Fruit fly (Drosophila melanogaster) whole organism, embryonic: Measurements from ENCODE around the gene CG31121.
A peak's percentile ranks its signal among the peaks of the same experiment; 100 is the strongest.

Experiments
- Abd-B ChIP-seq: fragments of 200-800 bp; sonication (Bioruptor generic); optimal IDR thresholded peaks from 2 replicates; lab custom pipeline; 2018; ENCODE audit warnings: missing biosample characterization, mild to moderate bottlenecking, missing genetic modification characterization, moderate library complexity
- Antp ChIP-seq: fragments of 200-800 bp; sonication (Bioruptor generic); optimal IDR thresholded peaks from 3 replicates; lab custom pipeline; 2016; ENCODE audit warnings: missing biosample characterization, missing genetic modification characterization
- B-H2 ChIP-seq: fragments of 200-800 bp; sonication (Bioruptor generic); optimal IDR thresholded peaks from 2 replicates; lab custom pipeline; 2018; ENCODE audit warnings: missing biosample characterization, mild to moderate bottlenecking, missing genetic modification characterization
- CG10267 ChIP-seq: fragments of 200-800 bp; sonication (Bioruptor generic); optimal IDR thresholded peaks from 2 replicates; lab custom pipeline; 2018; ENCODE audit warnings: missing biosample characterization, mild to moderate bottlenecking, missing genetic modification characterization, moderate library complexity
- CG10321 ChIP-seq: fragments of 200-800 bp; sonication (Bioruptor generic); IDR thresholded peaks from 2 replicates; pipeline ENCODE4 v1.3.6; 2022; ENCODE audit warnings: missing biosample characterization, missing genetic modification characterization
- CG11560 ChIP-seq: fragments of 200-800 bp; sonication (Bioruptor generic); IDR thresholded peaks from 3 replicates; pipeline ENCODE4 v1.3.6; 2022; ENCODE audit warnings: missing biosample characterization, missing genetic modification characterization
- CG12071 ChIP-seq: fragments of 200-800 bp; sonication (Bioruptor generic); optimal IDR thresholded peaks from 3 replicates; lab custom pipeline; 2018; ENCODE audit warnings: missing biosample characterization, mild to moderate bottlenecking, missing genetic modification characterization
- CG12236 ChIP-seq: fragments of 200-800 bp; sonication (Bioruptor generic); optimal IDR thresholded peaks from 2 replicates; lab custom pipeline; 2016; ENCODE audit warnings: missing biosample characterization, missing genetic modification characterization
- CG14050 ChIP-seq: fragments of 200-800 bp; sonication (Bioruptor generic); IDR thresholded peaks from 3 replicates; pipeline ENCODE4 v1.3.6; 2022; ENCODE audit warnings: missing biosample characterization, missing genetic modification characterization
- CG14667 ChIP-seq: fragments of 200-800 bp; sonication (Bioruptor generic); IDR thresholded peaks from 2 replicates; pipeline ENCODE4 v1.3.6; 2022; ENCODE audit warnings: missing biosample characterization, missing genetic modification characterization
- CG15269 ChIP-seq: fragments of 200-800 bp; sonication (Bioruptor generic); optimal IDR thresholded peaks from 2 replicates; lab custom pipeline; 2018; ENCODE audit warnings: missing biosample characterization, mild to moderate bottlenecking, missing genetic modification characterization, moderate library complexity
- CG17359 ChIP-seq: fragments of 200-800 bp; sonication (Bioruptor generic); optimal IDR thresholded peaks from 3 replicates; lab custom pipeline; 2018; ENCODE audit warnings: missing biosample characterization, mild to moderate bottlenecking, missing genetic modification characterization, moderate library complexity
- CG17361 ChIP-seq: fragments of 200-800 bp; sonication (Bioruptor generic); IDR thresholded peaks from 3 replicates; pipeline ENCODE4 v1.3.6; 2022; ENCODE audit warnings: missing biosample characterization, missing genetic modification characterization
- CG17612 ChIP-seq: fragments of 200-800 bp; sonication (Bioruptor generic); IDR thresholded peaks from 2 replicates; pipeline ENCODE4 v1.3.6; 2022; ENCODE audit warnings: missing biosample characterization, missing genetic modification characterization
- CG18476 ChIP-seq: fragments of 200-800 bp; sonication (Bioruptor generic); optimal IDR thresholded peaks from 2 replicates; lab custom pipeline; 2016; ENCODE audit warnings: missing biosample characterization, mild to moderate bottlenecking, missing genetic modification characterization
- CG2889 ChIP-seq: fragments of 200-800 bp; sonication (Bioruptor generic); IDR thresholded peaks from 3 replicates; pipeline ENCODE4 v1.3.6; 2022; ENCODE audit warnings: missing biosample characterization, missing genetic modification characterization
- CG3065 ChIP-seq: fragments of 200-800 bp; sonication (Bioruptor generic); optimal IDR thresholded peaks from 2 replicates; lab custom pipeline; 2016; ENCODE audit warnings: missing biosample characterization, missing genetic modification characterization
- CG3407 ChIP-seq: fragments of 200-800 bp; sonication (Bioruptor generic); optimal IDR thresholded peaks from 2 replicates; lab custom pipeline; 2018; ENCODE audit warnings: missing biosample characterization, mild to moderate bottlenecking, missing genetic modification characterization
- CG4854 ChIP-seq: fragments of 200-800 bp; sonication (Bioruptor generic); optimal IDR thresholded peaks from 2 replicates; lab custom pipeline; 2016; ENCODE audit warnings: missing biosample characterization, missing genetic modification characterization, inconsistent platforms
- CG6272 ChIP-seq: fragments of 200-800 bp; sonication (Bioruptor generic); IDR thresholded peaks from 2 replicates; pipeline ENCODE4 v1.3.6; 2022; ENCODE audit warnings: missing biosample characterization, missing genetic modification characterization
- CG7372 ChIP-seq: fragments of 200-800 bp; sonication (Bioruptor generic); IDR thresholded peaks from 2 replicates; pipeline ENCODE4 v1.3.6; 2022; ENCODE audit warnings: missing biosample characterization, missing genetic modification characterization
- CG8359 ChIP-seq: fragments of 200-800 bp; sonication (Bioruptor generic); optimal IDR thresholded peaks from 2 replicates; lab custom pipeline; 2017; ENCODE audit warnings: missing biosample characterization, mild to moderate bottlenecking, missing genetic modification characterization, borderline replicate concordance
- CG9876 ChIP-seq: fragments of 200-800 bp; sonication (Bioruptor generic); optimal IDR thresholded peaks from 2 replicates; lab custom pipeline; 2016; ENCODE audit warnings: missing biosample characterization, missing genetic modification characterization
- CHES-1-like ChIP-seq: fragments of 200-800 bp; sonication (Bioruptor generic); optimal IDR thresholded peaks from 2 replicates; lab custom pipeline; 2016; ENCODE audit warnings: missing biosample characterization, missing genetic modification characterization
- Chrac-16 ChIP-seq: fragments of 200-800 bp; sonication (Bioruptor generic); optimal IDR thresholded peaks from 3 replicates; lab custom pipeline; 2016; ENCODE audit warnings: missing biosample characterization, missing genetic modification characterization
- Deaf1 ChIP-seq: fragments of 200-800 bp; optimal IDR thresholded peaks from 3 replicates; lab custom pipeline; 2019; ENCODE audit warnings: missing biosample characterization, mild to moderate bottlenecking, missing genetic modification characterization, moderate library complexity
- Dll ChIP-seq: fragments of 200-800 bp; sonication (Bioruptor generic); IDR thresholded peaks from 4 replicates; pipeline ENCODE4 v1.3.6; 2022; ENCODE audit warnings: missing biosample characterization, missing genetic modification characterization; ENCODE audit not compliant: partially characterized antibody
- Ets65A ChIP-seq: fragments of 200-800 bp; sonication (Bioruptor generic); peaks from one replicate; lab custom pipeline; 2016; ENCODE audit warnings: missing biosample characterization, missing genetic modification characterization
- Fer3 ChIP-seq: fragments of 200-800 bp; sonication (Bioruptor generic); optimal IDR thresholded peaks from 2 replicates; lab custom pipeline; 2018; ENCODE audit warnings: missing biosample characterization, mild to moderate bottlenecking, missing genetic modification characterization, moderate library complexity
- HmgD ChIP-seq: fragments of 200-800 bp; sonication (Bioruptor generic); optimal IDR thresholded peaks from 3 replicates; lab custom pipeline; 2016; ENCODE audit warnings: missing biosample characterization, missing genetic modification characterization
- Med ChIP-seq: fragments of 200-800 bp; sonication (Bioruptor generic); peaks from one replicate; lab custom pipeline; 2016; ENCODE audit warnings: missing biosample characterization, missing genetic modification characterization, mild to moderate bottlenecking, inconsistent platforms, moderate library complexity
- NC2α ChIP-seq: fragments of 200-800 bp; sonication (Bioruptor generic); optimal IDR thresholded peaks from 2 replicates; lab custom pipeline; 2016; ENCODE audit warnings: missing biosample characterization, missing genetic modification characterization
- Pdp1 ChIP-seq, 2 experiments: fragments of 200-800 bp; sonication (Bioruptor generic); optimal IDR thresholded peaks; 3 replicates each; lab custom pipeline; 2016; ENCODE audit warnings: missing biosample characterization in 2 of 2, missing genetic modification characterization in 2 of 2, mild to moderate bottlenecking in 1 of 2, moderate library complexity in 1 of 2
- Ptx1 ChIP-seq: fragments of 200-800 bp; sonication (Bioruptor generic); IDR thresholded peaks from 2 replicates; pipeline ENCODE4 v1.3.6; 2022; ENCODE audit warnings: missing biosample characterization, missing genetic modification characterization
- Sox100B ChIP-seq: fragments of 200-800 bp; sonication (Bioruptor generic); optimal IDR thresholded peaks from 3 replicates; lab custom pipeline; 2018; ENCODE audit warnings: missing biosample characterization, mild to moderate bottlenecking, missing genetic modification characterization
- Ssrp ChIP-seq: fragments of 200-800 bp; sonication (Bioruptor generic); optimal IDR thresholded peaks from 2 replicates; lab custom pipeline; 2018; ENCODE audit warnings: missing biosample characterization, mild to moderate bottlenecking, missing genetic modification characterization, moderate library complexity
- Xrp1 ChIP-seq: fragments of 200-800 bp; sonication (Bioruptor generic); IDR thresholded peaks from 2 replicates; pipeline ENCODE4 v1.3.6; 2022; ENCODE audit warnings: missing biosample characterization, missing genetic modification characterization
- ab ChIP-seq: fragments of 200-800 bp; sonication (Bioruptor generic); optimal IDR thresholded peaks from 2 replicates; lab custom pipeline; 2016; ENCODE audit warnings: missing biosample characterization, missing genetic modification characterization
- aop ChIP-seq: fragments of 200-800 bp; sonication (Bioruptor generic); IDR thresholded peaks from 2 replicates; pipeline ENCODE4 v1.3.6; 2022; ENCODE audit warnings: missing biosample characterization, missing genetic modification characterization
- caup ChIP-seq: fragments of 200-800 bp; sonication (Bioruptor generic); optimal IDR thresholded peaks from 3 replicates; lab custom pipeline; 2017; ENCODE audit warnings: missing biosample characterization, mild to moderate bottlenecking, missing genetic modification characterization, moderate library complexity; ENCODE audit not compliant: severe bottlenecking
- eyg ChIP-seq: fragments of 200-800 bp; sonication (Bioruptor generic); optimal IDR thresholded peaks from 3 replicates; lab custom pipeline; 2016; ENCODE audit warnings: missing biosample characterization, missing genetic modification characterization
- fd64A ChIP-seq: fragments of 200-800 bp; sonication (Bioruptor generic); optimal IDR thresholded peaks from 3 replicates; lab custom pipeline; 2018; ENCODE audit warnings: missing biosample characterization, mild to moderate bottlenecking, missing genetic modification characterization
- klu ChIP-seq: fragments of 200-800 bp; sonication (Bioruptor generic); IDR thresholded peaks from 2 replicates; pipeline ENCODE4 v1.3.6; 2022; ENCODE audit warnings: missing biosample characterization, missing genetic modification characterization
- odd ChIP-seq: fragments of 200-800 bp; sonication (Bioruptor generic); optimal IDR thresholded peaks from 2 replicates; lab custom pipeline; 2017; ENCODE audit warnings: missing biosample characterization, mild to moderate bottlenecking, missing genetic modification characterization
- psq ChIP-seq: fragments of 200-800 bp; sonication (Bioruptor generic); optimal IDR thresholded peaks from 2 replicates; lab custom pipeline; 2017; ENCODE audit warnings: missing biosample characterization, missing genetic modification characterization
- repo ChIP-seq: fragments of 200-800 bp; sonication (Bioruptor generic); optimal IDR thresholded peaks from 2 replicates; lab custom pipeline; 2016; ENCODE audit warnings: missing biosample characterization, missing genetic modification characterization
- sens ChIP-seq: fragments of 200-800 bp; sonication (Bioruptor generic); peaks from one replicate; lab custom pipeline; 2016; ENCODE audit warnings: missing biosample characterization, missing genetic modification characterization
- sima ChIP-seq: fragments of 200-800 bp; sonication (Bioruptor generic); optimal IDR thresholded peaks from 2 replicates; lab custom pipeline; 2016; ENCODE audit warnings: missing biosample characterization, missing genetic modification characterization
- slbo ChIP-seq: fragments of 200-800 bp; sonication (Bioruptor generic); IDR thresholded peaks from 2 replicates; pipeline ENCODE4 v1.3.6; 2022; ENCODE audit warnings: missing biosample characterization, missing genetic modification characterization
- slou ChIP-seq: fragments of 200-800 bp; sonication (Bioruptor generic); optimal IDR thresholded peaks from 3 replicates; lab custom pipeline; 2016; ENCODE audit warnings: missing biosample characterization, missing genetic modification characterization
- slp2 ChIP-seq: fragments of 200-800 bp; sonication (Bioruptor generic); optimal IDR thresholded peaks from 2 replicates; lab custom pipeline; 2016; ENCODE audit warnings: missing biosample characterization, missing genetic modification characterization
- sob ChIP-seq: fragments of 200-800 bp; sonication (Bioruptor generic); IDR thresholded peaks from 2 replicates; pipeline ENCODE4 v1.3.6; 2022; ENCODE audit warnings: missing biosample characterization, missing genetic modification characterization

Gene CG31121

DNA sequence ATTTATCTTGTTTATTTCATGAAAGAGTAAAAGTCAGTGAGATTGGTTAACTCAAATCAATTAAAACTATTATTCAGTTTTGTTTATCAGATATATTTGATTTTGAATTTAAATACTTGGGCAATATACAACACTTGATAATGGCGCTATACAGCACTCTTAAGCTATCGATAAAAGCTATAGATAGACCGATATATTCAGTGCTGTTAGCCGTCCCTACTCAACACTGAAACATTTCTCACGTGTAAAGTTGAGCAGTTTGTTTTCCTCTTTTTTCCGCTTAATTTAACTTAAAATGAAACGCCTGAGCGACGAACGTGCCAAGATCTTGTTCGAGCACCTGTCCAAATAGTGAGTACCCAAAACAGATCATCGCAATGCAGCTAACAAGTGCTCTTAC, 44.0 kb downstream of the CG31121 start, which contains the start of gene CG7006 (continued):
- TF ChIP-seq CG9876 (GFP tag; lab: Kevin White, UChicago) (peak; percentile 70), CG2889 (no peak), CG10267 (peak; percentile 100), CG11560 (tag; lab: Robert Waterston, UW) (peak; percentile 60; the same call in 2 of the 3 replicates), CG18476 (peak; percentile 48), Deaf1 (tag; lab: Kevin White, UChicago) (no peak), Abd-B (GFP tag; lab: Kevin White, UChicago) (peak; percentile 27), Med (peak; percentile 96), CG3407 (no peak), HmgD (GFP tag; lab: Kevin White, UChicago) (peak; percentile 76), caup (peak; percentile 80), repo (GFP tag; lab: Kevin White, UChicago) (peak; percentile 58), slou (peak; percentile 67), NC2α (no peak), eyg (GFP tag; lab: Kevin White, UChicago) (peak; percentile 50), sima (GFP tag; lab: Kevin White, UChicago) (no peak), Ssrp (tag; lab: Kevin White, UChicago) (no peak), fd64A (GFP tag; lab: Kevin White, UChicago) (no peak), sob (GFP tag; lab: Robert Waterston, UW) (peak; percentile 95), B-H2 (GFP tag; lab: Kevin White, UChicago) (peak; percentile 90), CG6272 (GFP tag; lab: Robert Waterston, UW) (peak; percentile 29; the same call in 1 of the 2 replicates), Xrp1 (GFP tag; lab: Robert Waterston, UW) (peak; percentile 79), Dll (GFP tag; lab: Robert Waterston, UW) (peak; percentile 80), CG17361 (GFP tag; lab: Robert Waterston, UW) (peak; percentile 60; the same call in 2 of the 3 replicates), CHES-1-like (GFP tag; lab: Kevin White, UChicago) (peak; percentile 75), slp2 (GFP tag; lab: Kevin White, UChicago) (peak; percentile 60), Chrac-16 (GFP tag; lab: Kevin White, UChicago) (peak; percentile 70), CG12236 (GFP tag; lab: Kevin White, UChicago) (no peak), klu (GFP tag; lab: Robert Waterston, UW) (peak; percentile 62; the same call in 1 of the 2 replicates), CG4854 (peak; percentile 65), Pdp1 (GFP tag; optimal IDR thresholded peaks at IDR 0.05; lab: Kevin White, UChicago) (peak; percentile 65 to 78), CG8359 (no peak), Ets65A (peak; percentile 99), ab (GFP tag; lab: Kevin White, UChicago) (peak; percentile 16), odd (GFP tag; lab: Kevin White, UChicago) (no peak), CG7372 (GFP tag; lab: Robert Waterston, UW) (peak; percentile 49; the same call in 1 of the 2 replicates), CG14667 (GFP tag; lab: Robert Waterston, UW) (no peak), CG14050 (GFP tag; lab: Robert Waterston, UW) (peak; percentile 41; the same call in 2 of the 3 replicates), Fer3 (tag; lab: Kevin White, UChicago) (peak; percentile 68), CG15269 (tag; lab: Kevin White, UChicago) (no peak), Sox100B (GFP tag; lab: Kevin White, UChicago) (no peak), Ptx1 (GFP tag; lab: Robert Waterston, UW) (peak; percentile 64), aop (GFP tag; lab: Robert Waterston, UW) (0 out of 2 replicates have a peak, but pooled peaks have one; percentile 28), CG17359 (peak; percentile 48), sens (GFP tag; lab: Kevin White, UChicago) (peak; percentile 87), CG12071 (GFP tag; lab: Kevin White, UChicago) (no peak), CG10321 (GFP tag; lab: Robert Waterston, UW) (no peak), CG3065 (GFP tag; lab: Kevin White, UChicago) (peak; percentile 49), CG17612 (GFP tag; lab: Robert Waterston, UW) (peak; percentile 21; the same call in 1 of the 2 replicates), Antp (GFP tag; lab: Kevin White, UChicago) (peak; percentile 78), psq (peak; percentile 8), slbo (peak; percentile 92)
